Fruit fly (Drosophila melanogaster): ENCODE results near the gene mbf1.

mbf1 gene

DNA sequence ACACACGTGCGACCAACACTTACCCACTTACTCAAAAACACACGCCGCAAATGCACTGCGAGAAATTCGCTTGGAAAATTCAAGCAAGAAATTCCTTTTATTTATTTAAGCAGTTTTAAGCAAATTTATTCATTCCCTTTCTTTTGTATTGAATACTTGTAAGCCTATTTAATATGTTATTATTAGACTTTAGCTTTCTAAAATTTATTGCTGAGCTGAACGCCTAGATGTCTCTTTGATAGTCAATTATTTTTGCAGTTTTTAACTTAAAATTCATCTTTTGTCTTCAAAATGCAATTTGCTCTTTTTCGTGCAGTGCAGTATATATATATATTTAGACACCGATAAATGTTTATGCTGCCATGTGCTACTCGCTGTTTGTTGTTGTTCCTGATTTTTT is 40.3 kb upstream of the mbf1 start (continued):
- TF ChIP-seq CG11560 (tag; IDR thresholded peaks at IDR 0.05) (0 out of 3 replicates have a peak, but pooled peaks have one; percentile 61), Jarid2 (GFP tag; optimal IDR thresholded peaks at IDR 0.05) (peak; percentile 27), lilli (GFP tag; optimal IDR thresholded peaks at IDR 0.05) (peak; percentile 80), CG4404 (GFP tag; IDR thresholded peaks at IDR 0.05) (peak; percentile 41; the same call in 1 of the 2 replicates), PHDP (tag; optimal IDR thresholded peaks at IDR 0.05) (peak; percentile 88), abd-A (tag; optimal IDR thresholded peaks at IDR 0.05) (peak; percentile 37), CG4360 (GFP tag; IDR thresholded peaks at IDR 0.05) (no peak), CG2712 (tag; optimal IDR thresholded peaks at IDR 0.05) (peak; percentile 86), Doc3 (GFP tag; IDR thresholded peaks at IDR 0.05; ENCODE audit: partially characterized antibody) (no peak), phol (tag; optimal IDR thresholded peaks at IDR 0.05) (peak; percentile 92), da (GFP tag; optimal IDR thresholded peaks at IDR 0.05) (no peak), Chrac-16 (GFP tag; optimal IDR thresholded peaks at IDR 0.05) (peak; percentile 73), CG8359 (GFP tag; optimal IDR thresholded peaks at IDR 0.05; ENCODE audit: borderline replicate concordance) (peak; percentile 58), CG12744 (GFP tag; optimal IDR thresholded peaks at IDR 0.05) (peak; percentile 62), Atf3 (GFP tag; optimal IDR thresholded peaks at IDR 0.05) (peak; percentile 58), CG10959 (GFP tag; IDR thresholded peaks at IDR 0.05) (no peak), dm (GFP tag; optimal IDR thresholded peaks at IDR 0.05) (peak; percentile 49), Hmx (GFP tag; optimal IDR thresholded peaks at IDR 0.05) (no peak), ssp (GFP tag; IDR thresholded peaks at IDR 0.05) (peak; percentile 50), CG10147 (GFP tag; optimal IDR thresholded peaks at IDR 0.05) (peak; percentile 83), Ptx1 (GFP tag; IDR thresholded peaks at IDR 0.05) (peak; percentile 79), Eip74EF (GFP tag; optimal IDR thresholded peaks at IDR 0.05) (peak in 1 of 2 experiments; percentile 75), zen (tag; optimal IDR thresholded peaks at IDR 0.05) (peak; percentile 76), CG7987 (GFP tag; optimal IDR thresholded peaks at IDR 0.05) (no peak), NC2β (GFP tag; optimal IDR thresholded peaks at IDR 0.05) (peak; percentile 39), Sry-δ (GFP tag; optimal IDR thresholded peaks at IDR 0.05) (peak; percentile 31), corto (GFP tag; optimal IDR thresholded peaks at IDR 0.05) (no peak), sens-2 (GFP tag; IDR thresholded peaks at IDR 0.05) (no peak), CTCF (GFP tag; optimal IDR thresholded peaks at IDR 0.05) (peak; percentile 17), CG1832 (GFP tag; optimal IDR thresholded peaks at IDR 0.05) (no peak), crol (GFP tag; IDR thresholded peaks at IDR 0.05) (no peak), zf30C (GFP tag; optimal IDR thresholded peaks at IDR 0.05) (peak; percentile 48), CG6175 (GFP tag; IDR thresholded peaks at IDR 0.05) (0 out of 3 replicates have a peak, but pooled peaks have one; percentile 34), wdn (GFP tag; IDR thresholded peaks at IDR 0.05) (peak; percentile 69; the same call in 1 of the 2 replicates), hb (GFP tag; IDR thresholded peaks at IDR 0.05; ENCODE audit: partially characterized antibody) (no peak), HHEX (GFP tag; optimal IDR thresholded peaks at IDR 0.05) (peak; percentile 78), cas (GFP tag; IDR thresholded peaks at IDR 0.05) (no peak), MBD-R2 (GFP tag; IDR thresholded peaks at IDR 0.05) (no peak; the same call in 1 of the 2 replicates), sisA (GFP tag; IDR thresholded peaks at IDR 0.05) (peak; percentile 70), Dfd (GFP tag; optimal IDR thresholded peaks at IDR 0.05) (no peak), caup (GFP tag; optimal IDR thresholded peaks at IDR 0.05; ENCODE audit: severe bottlenecking) (peak; percentile 71), Dp (GFP tag; optimal IDR thresholded peaks at IDR 0.05) (no peak), ato (GFP tag; IDR thresholded peaks at IDR 0.05; ENCODE audit: partially characterized antibody) (no peak), Trl (optimal IDR thresholded peaks at IDR 0.05) (no peak), Trl (GFP tag; optimal IDR thresholded peaks at IDR 0.05) (peak; percentile 53), CG7928 (GFP tag; optimal IDR thresholded peaks at IDR 0.05) (peak; percentile 9), Vsx1 (GFP tag; optimal IDR thresholded peaks at IDR 0.05) (peak; percentile 47), CG31388 (GFP tag; optimal IDR thresholded peaks at IDR 0.05) (peak; percentile 33), CG11093 (GFP tag; IDR thresholded peaks at IDR 0.05) (peak; percentile 47; the same call in 1 of the 3 replicates), ttk (GFP tag; IDR thresholded peaks at IDR 0.05) (peak; percentile 44; the same call in 1 of the 2 replicates), HmgZ (tag; optimal IDR thresholded peaks at IDR 0.05) (peak; percentile 57)

All from whole organism, embryonic.